In genomic region chrII:15232705-15233104, ce11 we compare ENCODE assay signal across 1 worm cellular context.
TF ChIP-seq lines count a peak whose summit lies in the region.

Y46E12BL.2 (plus strand) TSS chrII:15232947.

TF ChIP-seq in whole organism, L1 larva, 84 proteins besides CTCF, POLR2A, EP300 and RAD21 (continued from another document):
- no peak for TF ChIP-seq sptf-1 (tag; optimal IDR thresholded peaks at IDR 0.05; lab: Kevin White, UChicago)
- no peak for TF ChIP-seq nhr-28 (tag; optimal IDR thresholded peaks at IDR 0.05; lab: Kevin White, UChicago)
- no peak for TF ChIP-seq sup-37 (GFP tag; optimal IDR thresholded peaks at IDR 0.05; lab: Kevin White, UChicago)
- TF ChIP-seq snpc-4 (tag; optimal IDR thresholded peaks at IDR 0.05; lab: Kevin White, UChicago) = peak; percentile 58
- peak; percentile 17 for TF ChIP-seq ztf-4 (tag; optimal IDR thresholded peaks at IDR 0.05; lab: Kevin White, UChicago)
- TF ChIP-seq dpl-1 (GFP tag; optimal IDR thresholded peaks at IDR 0.05; lab: Kevin White, UChicago) = peak; percentile 90 to 94 (median 90)
- TF ChIP-seq hlh-17 (GFP tag; optimal IDR thresholded peaks at IDR 0.05; lab: Kevin White, UChicago; ENCODE audit: borderline replicate concordance) = no peak
- no peak for TF ChIP-seq nhr-84 (tag; optimal IDR thresholded peaks at IDR 0.05; lab: Kevin White, UChicago)
- TF ChIP-seq mab-9 (GFP tag; IDR thresholded peaks at IDR 0.05; lab: Robert Waterston, UW) = peak; percentile 29; the same call in 1 of the 2 replicates
- TF ChIP-seq irx-1 (tag; optimal IDR thresholded peaks at IDR 0.05; lab: Kevin White, UChicago) = peak; percentile 73
- TF ChIP-seq egl-27 (tag; optimal IDR thresholded peaks at IDR 0.05; lab: Kevin White, UChicago) = no peak
- TF ChIP-seq aha-1 (tag; optimal IDR thresholded peaks at IDR 0.05; lab: Kevin White, UChicago) = peak; percentile 7
- TF ChIP-seq hlh-4 (tag; optimal IDR thresholded peaks at IDR 0.05; lab: Kevin White, UChicago) = no peak
- TF ChIP-seq unc-30 (tag; optimal IDR thresholded peaks at IDR 0.05; lab: Kevin White, UChicago) = no peak
- no peak for TF ChIP-seq alr-1 (tag; optimal IDR thresholded peaks at IDR 0.05; lab: Kevin White, UChicago; ENCODE audit: borderline replicate concordance)
- peak; percentile 38 for TF ChIP-seq C04F5.9 (tag; optimal IDR thresholded peaks at IDR 0.05; lab: Kevin White, UChicago)
- peak; percentile 84 for TF ChIP-seq ceh-90 (tag; optimal IDR thresholded peaks at IDR 0.05; lab: Kevin White, UChicago)
- peak; percentile 78 for TF ChIP-seq C16A3.4 (tag; optimal IDR thresholded peaks at IDR 0.05; lab: Kevin White, UChicago)
- peak; percentile 5; the same call in 1 of the 2 replicates for TF ChIP-seq unc-98 (GFP tag; IDR thresholded peaks at IDR 0.05; lab: Robert Waterston, UW)
- peak; percentile 58 for TF ChIP-seq sox-4 (tag; optimal IDR thresholded peaks at IDR 0.05; lab: Kevin White, UChicago)
- TF ChIP-seq zip-4 (GFP tag; optimal IDR thresholded peaks at IDR 0.05; lab: Kevin White, UChicago) = no peak
- peak; percentile 68 for TF ChIP-seq xbp-1 (tag; optimal IDR thresholded peaks at IDR 0.05; lab: Kevin White, UChicago)
- TF ChIP-seq nhr-71 (tag; optimal IDR thresholded peaks at IDR 0.05; lab: Kevin White, UChicago) = peak; percentile 88
